Worm (Caenorhabditis elegans) whole organism, young adult: ENCODE measurements around the gene T25D10.4.
A peak's percentile ranks its signal among the peaks of the same experiment; 100 is the strongest.

ENCODE experiments used
- B0035.1 ChIP-seq: sonication (generic microtip); optimal IDR thresholded peaks from 2 replicates; lab custom pipeline; 2016; ENCODE audit warnings: missing genetic modification characterization, mild to moderate bottlenecking, missing compliant biosample characterization, missing genotype, missing genetic modification reagents
- B0336.3 ChIP-seq: fragments of 200-800 bp; sonication (Bioruptor generic); IDR thresholded peaks from 2 replicates; pipeline ENCODE4 v1.3.6; 2022; ENCODE audit warnings: missing genetic modification characterization, missing compliant biosample characterization
- D2030.7 ChIP-seq: fragments of 200-800 bp; sonication (Bioruptor generic); IDR thresholded peaks from 2 replicates; pipeline ENCODE4 v1.3.6; 2022; ENCODE audit warnings: missing genetic modification reagents, missing genetic modification characterization, missing compliant biosample characterization
- F23B12.7 ChIP-seq: sonication (generic microtip); optimal IDR thresholded peaks from 2 replicates; lab custom pipeline; 2017; ENCODE audit warnings: missing genetic modification characterization, mild to moderate bottlenecking, missing compliant biosample characterization, antibody characterized with exemption, moderate library complexity; ENCODE audit not compliant: insufficient read depth
- F39B2.1 ChIP-seq: fragments of 200-800 bp; sonication (Bioruptor generic); IDR thresholded peaks from 2 replicates; pipeline ENCODE4 v1.3.6; 2022; ENCODE audit warnings: missing genetic modification reagents, missing genetic modification characterization, missing compliant biosample characterization
- F57A8.1 ChIP-seq: fragments of 200-800 bp; sonication (Bioruptor generic); optimal IDR thresholded peaks from 2 replicates; lab custom pipeline; 2018; ENCODE audit warnings: mild to moderate bottlenecking, missing genetic modification characterization, moderate library complexity, missing compliant biosample characterization
- F57C9.4 ChIP-seq: sonication (generic microtip); optimal IDR thresholded peaks from 2 replicates; lab custom pipeline; 2017; ENCODE audit warnings: mild to moderate bottlenecking, missing genetic modification characterization, missing compliant biosample characterization
- akir-1 ChIP-seq: fragments of 200-800 bp; sonication (Bioruptor generic); optimal IDR thresholded peaks from 2 replicates; lab custom pipeline; 2018; ENCODE audit warnings: mild to moderate bottlenecking, missing genetic modification characterization, moderate library complexity, missing compliant biosample characterization
- aptf-3 ChIP-seq: fragments of 200-800 bp; sonication (Bioruptor generic); IDR thresholded peaks from 2 replicates; pipeline ENCODE4 v1.3.6; 2022; ENCODE audit warnings: missing genetic modification characterization, missing compliant biosample characterization
- athp-1 ChIP-seq: sonication (generic microtip); optimal IDR thresholded peaks from 2 replicates; lab custom pipeline; 2017; ENCODE audit warnings: mild to moderate bottlenecking, missing genetic modification characterization, missing compliant biosample characterization
- bed-2 ChIP-seq: fragments of 200-800 bp; sonication (Bioruptor generic); IDR thresholded peaks from 2 replicates; pipeline ENCODE4 v1.3.6; 2022; ENCODE audit warnings: missing genetic modification reagents, missing genetic modification characterization, missing compliant biosample characterization
- cebp-1 ChIP-seq, 2 experiments: fragments of 200-800 bp in 1 of 2; sonication (Bioruptor generic) in 1 of 2; sonication (generic microtip) in 1 of 2; IDR thresholded peaks in 1 of 2; optimal IDR thresholded peaks in 1 of 2; 2 replicates each; pipeline versions ENCODE4 v1.3.6 to Lab custom; 2017 to 2022; ENCODE audit warnings: missing compliant biosample characterization in 2 of 2, missing genetic modification characterization in 2 of 2, mild to moderate bottlenecking in 1 of 2, missing genetic modification reagents in 1 of 2, moderate library complexity in 1 of 2
- ceh-58 ChIP-seq: fragments of 200-800 bp; sonication (Bioruptor generic); IDR thresholded peaks from 2 replicates; pipeline ENCODE4 v1.3.6; 2022; ENCODE audit warnings: missing genetic modification characterization, missing compliant biosample characterization
- chd-7 ChIP-seq: sonication (generic microtip); optimal IDR thresholded peaks from 2 replicates; lab custom pipeline; 2016; ENCODE audit warnings: mild to moderate bottlenecking, missing genetic modification characterization, moderate library complexity, missing compliant biosample characterization
- dox-1 ChIP-seq: fragments of 200-800 bp; sonication (Bioruptor generic); IDR thresholded peaks from 2 replicates; pipeline ENCODE4 v1.3.6; 2022; ENCODE audit warnings: missing genetic modification reagents, missing genetic modification characterization, missing compliant biosample characterization
- dpff-1 ChIP-seq: sonication (generic microtip); optimal IDR thresholded peaks from 2 replicates; lab custom pipeline; 2017; ENCODE audit warnings: mild to moderate bottlenecking, missing genetic modification characterization, missing compliant biosample characterization
- egl-44 ChIP-seq: fragments of 200-800 bp; sonication (Bioruptor generic); IDR thresholded peaks from 2 replicates; pipeline ENCODE4 v1.3.6; 2022; ENCODE audit warnings: missing genetic modification reagents, missing genetic modification characterization, missing compliant biosample characterization
- egrh-3 ChIP-seq: fragments of 200-800 bp; sonication (Bioruptor generic); IDR thresholded peaks from 2 replicates; pipeline ENCODE4 v1.3.6; 2022; ENCODE audit warnings: missing genetic modification reagents, missing genetic modification characterization, missing compliant biosample characterization
- ets-4 ChIP-seq: fragments of 200-800 bp; sonication (Bioruptor generic); optimal IDR thresholded peaks from 2 replicates; lab custom pipeline; 2018; ENCODE audit warnings: mild to moderate bottlenecking, missing genetic modification characterization, missing compliant biosample characterization
- him-1 ChIP-seq: sonication (generic microtip); optimal IDR thresholded peaks from 2 replicates; lab custom pipeline; 2016; ENCODE audit warnings: missing genotype, missing genetic modification reagents, missing genetic modification characterization, missing compliant biosample characterization
- let-526 ChIP-seq: fragments of 200-800 bp; sonication (Bioruptor generic); IDR thresholded peaks from 2 replicates; pipeline ENCODE4 v1.3.6; 2022; ENCODE audit warnings: missing genetic modification reagents, missing genetic modification characterization, missing compliant biosample characterization
- let-607 ChIP-seq, 2 experiments: fragments of 200-800 bp in 1 of 2; sonication (Bioruptor generic) in 1 of 2; sonication (generic microtip) in 1 of 2; optimal IDR thresholded peaks; 2 replicates each; lab custom pipeline; 2016 to 2018; ENCODE audit warnings: mild to moderate bottlenecking in 2 of 2, missing compliant biosample characterization in 2 of 2, missing genetic modification characterization in 2 of 2, moderate library complexity in 2 of 2, missing genotype in 1 of 2
- lin-40 ChIP-seq: sonication (generic microtip); optimal IDR thresholded peaks from 2 replicates; lab custom pipeline; 2016; ENCODE audit warnings: missing genetic modification characterization, mild to moderate bottlenecking, missing compliant biosample characterization, missing genotype, missing genetic modification reagents
- mcd-1 ChIP-seq: fragments of 200-800 bp; sonication (Bioruptor generic); IDR thresholded peaks from 2 replicates; pipeline ENCODE4 v1.3.6; 2022; ENCODE audit warnings: missing genetic modification reagents, missing genetic modification characterization, missing compliant biosample characterization
- nfyb-1 ChIP-seq: fragments of 200-800 bp; sonication (Bioruptor generic); IDR thresholded peaks from 2 replicates; pipeline ENCODE4 v1.3.6; 2022; ENCODE audit warnings: missing genetic modification reagents, missing genetic modification characterization, missing compliant biosample characterization
- nhr-179 ChIP-seq: sonication (generic microtip); optimal IDR thresholded peaks from 2 replicates; lab custom pipeline; 2016; ENCODE audit warnings: mild to moderate bottlenecking, missing genetic modification characterization, missing compliant biosample characterization
- nhr-80 ChIP-seq: sonication (generic microtip); optimal IDR thresholded peaks from 2 replicates; lab custom pipeline; 2016; ENCODE audit warnings: missing genetic modification characterization, missing compliant biosample characterization
- rcor-1 ChIP-seq: fragments of 200-800 bp; sonication (Bioruptor generic); IDR thresholded peaks from 2 replicates; pipeline ENCODE4 v1.3.6; 2022; ENCODE audit warnings: missing genetic modification reagents, missing genetic modification characterization, missing compliant biosample characterization
- sdz-38 ChIP-seq: sonication (generic microtip); optimal IDR thresholded peaks from 2 replicates; lab custom pipeline; 2016; ENCODE audit warnings: missing genotype, missing genetic modification characterization, missing compliant biosample characterization
- snpc-1.1 ChIP-seq: sonication (generic microtip); optimal IDR thresholded peaks from 2 replicates; lab custom pipeline; 2017; ENCODE audit warnings: missing genetic modification characterization, mild to moderate bottlenecking, missing compliant biosample characterization, antibody characterized with exemption, moderate library complexity, missing genotype, missing genetic modification reagents; ENCODE audit not compliant: insufficient read depth
- snpc-1.3 ChIP-seq: sonication (generic microtip); optimal IDR thresholded peaks from 2 replicates; lab custom pipeline; 2017; ENCODE audit warnings: missing genetic modification characterization, mild to moderate bottlenecking, missing compliant biosample characterization, antibody characterized with exemption, moderate library complexity, missing genotype, missing genetic modification reagents; ENCODE audit not compliant: insufficient read depth
- tbx-9 ChIP-seq: sonication (generic microtip); optimal IDR thresholded peaks from 2 replicates; lab custom pipeline; 2016; ENCODE audit warnings: borderline replicate concordance, missing genetic modification characterization, inconsistent platforms, missing compliant biosample characterization
- tlf-1 ChIP-seq: fragments of 200-800 bp; sonication (Bioruptor generic); optimal IDR thresholded peaks from 2 replicates; lab custom pipeline; 2018; ENCODE audit warnings: mild to moderate bottlenecking, missing genetic modification characterization, missing compliant biosample characterization
- unc-62 ChIP-seq: fragments of 150-350 bp; optimal IDR thresholded peaks from 2 replicates; lab custom pipeline; 2014; ENCODE audit warnings: missing biosample characterization, missing genetic modification reagents, missing genetic modification characterization
- xnd-1 ChIP-seq: sonication (generic microtip); optimal IDR thresholded peaks from 2 replicates; lab custom pipeline; 2016; ENCODE audit warnings: missing genotype, missing genetic modification reagents, missing genetic modification characterization, missing compliant biosample characterization
- zfh-2 ChIP-seq: fragments of 200-800 bp; sonication (Bioruptor generic); conservative IDR thresholded peaks from 2 replicates; pipeline ENCODE4 v1.3.6; 2022; ENCODE audit warnings: missing genetic modification reagents, missing genetic modification characterization, missing compliant biosample characterization
- ztf-25 ChIP-seq: fragments of 200-800 bp; sonication (Bioruptor generic); IDR thresholded peaks from 2 replicates; pipeline ENCODE4 v1.3.6; 2022; ENCODE audit warnings: missing genetic modification reagents, missing genetic modification characterization, missing compliant biosample characterization
- ztf-26 ChIP-seq: sonication (generic microtip); optimal IDR thresholded peaks from 2 replicates; lab custom pipeline; 2017; ENCODE audit warnings: missing genetic modification characterization, missing compliant biosample characterization
- ztf-6 ChIP-seq: fragments of 200-800 bp; sonication (Bioruptor generic); IDR thresholded peaks from 2 replicates; pipeline ENCODE4 v1.3.6; 2022; ENCODE audit warnings: missing genetic modification reagents, missing genetic modification characterization, missing compliant biosample characterization

T25D10.4 gene

ce11 chrII:6413788-6414187 lies 3.7 kb upstream of the T25D10.4 start:
- TF ChIP-seq F57A8.1 (GFP tag; lab: Kevin White, UChicago) (no peak), cebp-1 (GFP tag; IDR thresholded peaks at IDR 0.05; lab: Robert Waterston, UW) (no peak), cebp-1 (tag; optimal IDR thresholded peaks at IDR 0.05; lab: Kevin White, UChicago) (peak; percentile 16), F23B12.7 (tag; lab: Kevin White, UChicago) (peak; percentile 57), F39B2.1 (GFP tag; lab: Robert Waterston, UW) (no peak), him-1 (no peak), aptf-3 (GFP tag; lab: Robert Waterston, UW) (no peak), dox-1 (peak; percentile 31; the same call in 1 of the 2 replicates), ets-4 (peak; percentile 53), D2030.7 (no peak), dpff-1 (tag; lab: Kevin White, UChicago) (no peak), sdz-38 (tag; lab: Kevin White, UChicago) (no peak), xnd-1 (tag; lab: Kevin White, UChicago) (no peak), nhr-80 (tag; lab: Kevin White, UChicago) (peak; percentile 90), let-526 (GFP tag; lab: Robert Waterston, UW) (no peak), mcd-1 (GFP tag; lab: Robert Waterston, UW) (no peak), snpc-1.3 (tag; lab: Kevin White, UChicago) (no peak), lin-40 (tag; lab: Kevin White, UChicago) (peak; percentile 12), athp-1 (tag; lab: Kevin White, UChicago) (no peak), chd-7 (tag; lab: Kevin White, UChicago) (no peak), tbx-9 (tag; lab: Kevin White, UChicago) (no peak), ztf-25 (GFP tag; lab: Robert Waterston, UW) (no peak), unc-62 (GFP tag; lab: Kevin White, UChicago) (peak; percentile 33), B0336.3 (GFP tag; lab: Robert Waterston, UW) (no peak), let-607 (tag; optimal IDR thresholded peaks at IDR 0.05; lab: Kevin White, UChicago) (peak in 1 of 2 experiments; percentile 24), egl-44 (peak; percentile 26; the same call in 1 of the 2 replicates)
- TF ChIP-seq, all 124 proteins: peak for 9

- TF ChIP-seq zfh-2 (GFP tag; lab: Robert Waterston, UW): peak; percentile 72
- TF ChIP-seq B0035.1 (tag; lab: Kevin White, UChicago): no peak
- no peak for TF ChIP-seq ztf-6
- TF ChIP-seq D2030.7: no peak
- no peak for TF ChIP-seq rcor-1 (GFP tag; lab: Robert Waterston, UW)
- 0 out of 2 replicates have a peak, but pooled peaks have one; percentile 11 for TF ChIP-seq egrh-3 (GFP tag; lab: Robert Waterston, UW)
- no peak for TF ChIP-seq ztf-26
These were observed 1.8 kb upstream of the T25D10.4 start for ce11 chrII:6411660-6412451.

ce11 chrII:6409098-6409497 lies 983 bp downstream of the T25D10.4 start:
- TF ChIP-seq akir-1 (GFP tag; lab: Kevin White, UChicago): no peak
- no peak for TF ChIP-seq snpc-1.1
- TF ChIP-seq ceh-58 (GFP tag; lab: Robert Waterston, UW): no peak
- no peak for TF ChIP-seq snpc-1.3 (tag; lab: Kevin White, UChicago)
- TF ChIP-seq sdz-38 (tag; lab: Kevin White, UChicago): no peak
- TF ChIP-seq aptf-3 (GFP tag; lab: Robert Waterston, UW): no peak
- no peak for TF ChIP-seq nhr-179
- TF ChIP-seq bed-2 (GFP tag; lab: Robert Waterston, UW): no peak
- no peak for TF ChIP-seq lin-40 (tag; lab: Kevin White, UChicago)
- no peak for TF ChIP-seq D2030.7
- TF ChIP-seq F39B2.1 (GFP tag; lab: Robert Waterston, UW): no peak
- no peak for TF ChIP-seq rcor-1 (GFP tag; lab: Robert Waterston, UW)
- no peak for TF ChIP-seq F57C9.4 (tag; lab: Kevin White, UChicago)
- TF ChIP-seq tlf-1 (GFP tag; lab: Kevin White, UChicago): no peak
- TF ChIP-seq nfyb-1 (GFP tag; lab: Robert Waterston, UW): no peak
